Fruit fly (Drosophila melanogaster) whole organism, embryonic: ENCODE results near the gene Mur2B.
A peak's percentile ranks its signal among the peaks of the same experiment; 100 is the strongest.

Source experiments
- Awh ChIP-seq: fragments of 200-800 bp; sonication (Bioruptor generic); IDR thresholded peaks from 2 replicates; pipeline ENCODE4, ENCODE4 v1.3.6; 2022; ENCODE audit warnings: missing biosample characterization, missing genetic modification characterization
- CG10979 ChIP-seq: fragments of 200-800 bp; sonication (Bioruptor generic); optimal IDR thresholded peaks from 2 replicates; lab custom pipeline; 2018; ENCODE audit warnings: missing biosample characterization, mild to moderate bottlenecking, missing genetic modification characterization, moderate library complexity
- CG14050 ChIP-seq: fragments of 200-800 bp; sonication (Bioruptor generic); IDR thresholded peaks from 3 replicates; pipeline ENCODE4 v1.3.6; 2022; ENCODE audit warnings: missing biosample characterization, missing genetic modification characterization
- CG1603 ChIP-seq: fragments of 200-800 bp; sonication (Bioruptor generic); optimal IDR thresholded peaks from 2 replicates; lab custom pipeline; 2019; ENCODE audit warnings: missing biosample characterization, mild to moderate bottlenecking, missing genetic modification characterization, moderate library complexity
- CG17912 ChIP-seq: fragments of 200-800 bp; sonication (Bioruptor generic); optimal IDR thresholded peaks from 2 replicates; lab custom pipeline; 2018; ENCODE audit warnings: missing biosample characterization, mild to moderate bottlenecking, missing genetic modification characterization
- CG1832 ChIP-seq: fragments of 200-800 bp; sonication (Bioruptor generic); optimal IDR thresholded peaks from 2 replicates; lab custom pipeline; 2017; ENCODE audit warnings: missing biosample characterization, mild to moderate bottlenecking, missing genetic modification characterization, inconsistent platforms
- CG32767 ChIP-seq: fragments of 200-800 bp; sonication (Bioruptor generic); IDR thresholded peaks from 2 replicates; pipeline ENCODE4 v1.3.6; 2022; ENCODE audit warnings: missing biosample characterization, missing genetic modification characterization
- CG32772 ChIP-seq: fragments of 200-800 bp; sonication (Bioruptor generic); IDR thresholded peaks from 2 replicates; pipeline ENCODE4 v1.3.6; 2022; ENCODE audit warnings: missing biosample characterization, missing genetic modification characterization
- CG3847 ChIP-seq: fragments of 200-800 bp; sonication (Bioruptor generic); IDR thresholded peaks from 2 replicates; pipeline ENCODE4 v1.3.6; 2022; ENCODE audit warnings: missing biosample characterization, missing genetic modification characterization
- CG3995 ChIP-seq: fragments of 200-800 bp; sonication (Bioruptor generic); optimal IDR thresholded peaks from 3 replicates; lab custom pipeline; 2016; ENCODE audit warnings: missing biosample characterization, missing genetic modification characterization
- CG4360 ChIP-seq: fragments of 200-800 bp; sonication (Bioruptor generic); IDR thresholded peaks from 2 replicates; pipeline ENCODE4 v1.3.6; 2022; ENCODE audit warnings: missing biosample characterization, missing genetic modification characterization
- CG4854 ChIP-seq: fragments of 200-800 bp; sonication (Bioruptor generic); optimal IDR thresholded peaks from 2 replicates; lab custom pipeline; 2016; ENCODE audit warnings: missing biosample characterization, missing genetic modification characterization, inconsistent platforms
- CG8478 ChIP-seq: fragments of >200 bp; optimal IDR thresholded peaks from 2 replicates; lab custom pipeline; 2018
- CTCF ChIP-seq: fragments of 200-800 bp; sonication (Bioruptor generic); optimal IDR thresholded peaks from 2 replicates; lab custom pipeline; 2017; ENCODE audit warnings: missing biosample characterization, mild to moderate bottlenecking, missing genetic modification characterization, moderate library complexity
- Camta ChIP-seq: fragments of 200-800 bp; sonication (Bioruptor generic); optimal IDR thresholded peaks from 2 replicates; lab custom pipeline; 2016; ENCODE audit warnings: missing biosample characterization, missing genetic modification characterization
- Dad ChIP-seq: fragments of 200-800 bp; sonication (Bioruptor generic); optimal IDR thresholded peaks from 3 replicates; lab custom pipeline; 2016; ENCODE audit warnings: missing biosample characterization, missing genetic modification characterization
- Gug ChIP-seq: fragments of 200-800 bp; sonication (Bioruptor generic); IDR thresholded peaks from 4 replicates; pipeline ENCODE4 v1.3.6; 2022; ENCODE audit warnings: missing biosample characterization, missing genetic modification characterization
- Hr39 ChIP-seq: fragments of >200 bp; optimal IDR thresholded peaks from 2 replicates; lab custom pipeline; 2017
- Nf-YB ChIP-seq: fragments of 200-800 bp; sonication (Bioruptor generic); optimal IDR thresholded peaks from 3 replicates; lab custom pipeline; 2019; ENCODE audit warnings: missing biosample characterization, mild to moderate bottlenecking, missing genetic modification characterization, moderate library complexity
- PHDP ChIP-seq: fragments of 200-800 bp; sonication (Bioruptor generic); optimal IDR thresholded peaks from 3 replicates; lab custom pipeline; 2018; ENCODE audit warnings: missing biosample characterization, mild to moderate bottlenecking, missing genetic modification characterization, moderate library complexity
- Trl ChIP-seq, 3 experiments: fragments of >200 bp in 2 of 3; fragments of 200-800 bp in 1 of 3; sonication (Bioruptor generic) in 1 of 3; optimal IDR thresholded peaks; 2 replicates in 1 of 3; 3 replicates in 2 of 3; lab custom pipeline; 2016 to 2017; ENCODE audit warnings: missing biosample characterization in 1 of 3, missing genetic modification characterization in 1 of 3
- aop ChIP-seq: fragments of 200-800 bp; sonication (Bioruptor generic); IDR thresholded peaks from 2 replicates; pipeline ENCODE4 v1.3.6; 2022; ENCODE audit warnings: missing biosample characterization, missing genetic modification characterization
- chm ChIP-seq: fragments of 200-800 bp; sonication (Bioruptor generic); IDR thresholded peaks from 2 replicates; pipeline ENCODE4 v1.3.6; 2022; ENCODE audit warnings: missing biosample characterization, missing genetic modification characterization
- exex ChIP-seq: fragments of 200-800 bp; sonication (Bioruptor generic); optimal IDR thresholded peaks from 4 replicates; lab custom pipeline; 2018; ENCODE audit warnings: missing biosample characterization, mild to moderate bottlenecking, missing genetic modification characterization, moderate library complexity
- gfzf ChIP-seq: fragments of 200-800 bp; sonication (Bioruptor generic); optimal IDR thresholded peaks from 2 replicates; lab custom pipeline; 2016; ENCODE audit warnings: missing biosample characterization, mild to moderate bottlenecking, missing genetic modification characterization, moderate library complexity
- lab ChIP-seq: fragments of 200-800 bp; sonication (Bioruptor generic); optimal IDR thresholded peaks from 3 replicates; lab custom pipeline; 2017; ENCODE audit warnings: missing biosample characterization, missing genetic modification characterization, mild to moderate bottlenecking, moderate library complexity, missing genetic modification reagents
- nerfin-1 ChIP-seq: fragments of 200-800 bp; sonication (Bioruptor generic); optimal IDR thresholded peaks from 3 replicates; lab custom pipeline; 2019; ENCODE audit warnings: missing biosample characterization, mild to moderate bottlenecking, missing genetic modification characterization, moderate library complexity
- odd ChIP-seq: fragments of 200-800 bp; sonication (Bioruptor generic); optimal IDR thresholded peaks from 2 replicates; lab custom pipeline; 2017; ENCODE audit warnings: missing biosample characterization, mild to moderate bottlenecking, missing genetic modification characterization
- sens-2 ChIP-seq: fragments of 200-800 bp; sonication (Bioruptor generic); IDR thresholded peaks from 2 replicates; pipeline ENCODE4 v1.3.6; 2022; ENCODE audit warnings: missing biosample characterization, missing genetic modification characterization
- vfl ChIP-seq: fragments of 200-800 bp; sonication (Bioruptor generic); optimal IDR thresholded peaks from 2 replicates; lab custom pipeline; 2016; ENCODE audit warnings: missing biosample characterization, missing genetic modification characterization

Gene Mur2B

dm6 chrX:1660269-1660668, 8.3 kb downstream of the Mur2B start:
- peak; percentile 63 for TF ChIP-seq CTCF (GFP tag; lab: Kevin White, UChicago)
- TF ChIP-seq CG14050 (GFP tag; lab: Robert Waterston, UW), result no peak
- TF ChIP-seq CG10979 (tag; lab: Kevin White, UChicago), result peak; percentile 61
- TF ChIP-seq, all 482 proteins: peak for 2

- no peak for TF ChIP-seq CG8478 (lab: Kevin White, UChicago)
- TF ChIP-seq sens-2 (GFP tag; lab: Robert Waterston, UW), result no peak
- TF ChIP-seq CG1603, result no peak
- no peak for TF ChIP-seq aop (GFP tag; lab: Robert Waterston, UW)
- no peak for TF ChIP-seq Gug
Measured at dm6 chrX:1647876-1648275, 20.7 kb downstream of the Mur2B start.

- TF ChIP-seq CG4360 (GFP tag; lab: Robert Waterston, UW) (no peak), Hr39 (lab: Kevin White, UChicago) (peak; percentile 96)
Measured at dm6 chrX:1643640-1644039, 24.9 kb downstream of the Mur2B start.

dm6 chrX:1627588-1627987, 41.0 kb downstream of the Mur2B start:
- TF ChIP-seq Dad (GFP tag; lab: Kevin White, UChicago), result no peak
- TF ChIP-seq CG1832 (GFP tag; lab: Kevin White, UChicago), result no peak
- no peak for TF ChIP-seq Camta
- no peak for TF ChIP-seq chm (GFP tag; lab: Robert Waterston, UW)
- no peak for TF ChIP-seq CG14050 (GFP tag; lab: Robert Waterston, UW)
- no peak for TF ChIP-seq vfl (GFP tag; lab: Kevin White, UChicago)
- TF ChIP-seq, all 482 proteins: peak for 0

dm6 chrX:1625142-1625541, 43.4 kb downstream of the Mur2B start:
- peak; percentile 46 for TF ChIP-seq Hr39 (lab: Kevin White, UChicago)
- TF ChIP-seq odd (GFP tag; lab: Kevin White, UChicago), result no peak
- TF ChIP-seq Awh, result no peak
- no peak for TF ChIP-seq aop (GFP tag; lab: Robert Waterston, UW)
- no peak for TF ChIP-seq nerfin-1

- TF ChIP-seq CG3995 (GFP tag; lab: Kevin White, UChicago) (no peak), PHDP (tag; lab: Kevin White, UChicago) (no peak), exex (tag; lab: Kevin White, UChicago) (no peak), lab (GFP tag; lab: Kevin White, UChicago) (no peak), CG32767 (GFP tag; lab: Robert Waterston, UW) (no peak), CG17912 (GFP tag; lab: Kevin White, UChicago) (no peak), CG3847 (GFP tag; lab: Robert Waterston, UW) (no peak), Nf-YB (GFP tag; lab: Kevin White, UChicago) (no peak), CG32772 (GFP tag; lab: Robert Waterston, UW) (no peak), gfzf (GFP tag; lab: Kevin White, UChicago) (no peak)
- TF ChIP-seq, all 482 proteins: peak for 0
Measured at dm6 chrX:1623655-1624054, 44.9 kb downstream of the Mur2B start.

dm6 chrX:1623163-1623562, 45.4 kb downstream of the Mur2B start:
- TF ChIP-seq Trl (optimal IDR thresholded peaks at IDR 0.05; lab: Kevin White, UChicago), result peak in 1 of 2 experiments; percentile 36
- no peak for TF ChIP-seq Trl (GFP tag; optimal IDR thresholded peaks at IDR 0.05; lab: Kevin White, UChicago)
- no peak for TF ChIP-seq CG4854 (GFP tag; lab: Kevin White, UChicago)
- peak; percentile 19 for TF ChIP-seq CG1832 (GFP tag; lab: Kevin White, UChicago)
